Worm (Caenorhabditis elegans) whole organism, L3 larva: ENCODE data around the gene ZC204.6.

ENCODE experiments used
- R02D3.7 ChIP-seq: fragments of 150-350 bp; optimal IDR thresholded peaks from 2 replicates; lab custom pipeline; 2014; ENCODE audit warnings: missing biosample characterization, missing genetic modification characterization
- ZK546.5 ChIP-seq: sonication (generic microtip); optimal IDR thresholded peaks from 2 replicates; lab custom pipeline; 2017; ENCODE audit warnings: missing biosample characterization, missing genetic modification characterization
- ama-1 ChIP-seq: fragments of 150-350 bp; optimal IDR thresholded peaks from 2 replicates; lab custom pipeline; 2018
- ceh-16 ChIP-seq: sonication (generic microtip); optimal IDR thresholded peaks from 2 replicates; lab custom pipeline; 2017; ENCODE audit warnings: missing biosample characterization, missing genetic modification characterization
- ceh-82 ChIP-seq: fragments of 150-350 bp; optimal IDR thresholded peaks from 2 replicates; lab custom pipeline; 2014; ENCODE audit warnings: missing biosample characterization, missing genetic modification characterization
- daf-12 ChIP-seq: fragments of 150-350 bp; optimal IDR thresholded peaks from 2 replicates; lab custom pipeline; 2014; ENCODE audit warnings: missing biosample characterization, missing genetic modification reagents, missing genetic modification characterization
- egl-27 ChIP-seq: sonication (generic microtip); optimal IDR thresholded peaks from 4 replicates; lab custom pipeline; 2017; ENCODE audit warnings: missing biosample characterization, missing genetic modification reagents, missing genetic modification characterization
- elt-1 ChIP-seq: fragments of 150-350 bp; optimal IDR thresholded peaks from 2 replicates; lab custom pipeline; 2014; ENCODE audit warnings: missing biosample characterization, missing genetic modification characterization
- elt-2 ChIP-seq: sonication (generic microtip); optimal IDR thresholded peaks from 2 replicates; lab custom pipeline; 2016; ENCODE audit warnings: missing genetic modification reagents, mild to moderate bottlenecking, missing genetic modification characterization, missing compliant biosample characterization
- elt-3 ChIP-seq, 3 experiments: fragments of 150-350 bp in 1 of 3; sonication (generic microtip) in 2 of 3; optimal IDR thresholded peaks; 2 replicates in 2 of 3; 4 replicates in 1 of 3; lab custom pipeline; 2014 to 2017; ENCODE audit warnings: missing biosample characterization in 3 of 3, missing genetic modification characterization in 3 of 3
- eor-1 ChIP-seq, 2 experiments: fragments of 150-350 bp; optimal IDR thresholded peaks; 2 replicates each; lab custom pipeline; 2014 to 2018; ENCODE audit warnings: missing biosample characterization in 2 of 2, missing genetic modification characterization in 2 of 2
- fkh-10 ChIP-seq: sonication (generic microtip); optimal IDR thresholded peaks from 2 replicates; lab custom pipeline; 2017; ENCODE audit warnings: missing biosample characterization, missing genetic modification reagents, missing genetic modification characterization
- fos-1 ChIP-seq: fragments of 150-350 bp; optimal IDR thresholded peaks from 2 replicates; lab custom pipeline; 2014; ENCODE audit warnings: missing biosample characterization, missing genetic modification characterization
- hmg-11 ChIP-seq: sonication (generic microtip); optimal IDR thresholded peaks from 2 replicates; lab custom pipeline; 2016; ENCODE audit warnings: missing genetic modification characterization, missing compliant biosample characterization
- jun-1 ChIP-seq: fragments of 150-350 bp; optimal IDR thresholded peaks from 2 replicates; lab custom pipeline; 2014; ENCODE audit warnings: missing biosample characterization, missing genetic modification reagents, missing genetic modification characterization
- lsy-12 ChIP-seq: sonication (generic microtip); optimal IDR thresholded peaks from 2 replicates; lab custom pipeline; 2016; ENCODE audit warnings: mild to moderate bottlenecking, missing genetic modification characterization, missing compliant biosample characterization
- mdl-1 ChIP-seq: fragments of 150-350 bp; optimal IDR thresholded peaks from 2 replicates; lab custom pipeline; 2014; ENCODE audit warnings: missing biosample characterization, missing genetic modification characterization
- mml-1 ChIP-seq: fragments of 150-350 bp; sonication (generic microtip); optimal IDR thresholded peaks from 3 replicates; lab custom pipeline; 2014; ENCODE audit warnings: missing biosample characterization, missing genetic modification characterization
- nfya-1 ChIP-seq: sonication (generic microtip); optimal IDR thresholded peaks from 2 replicates; lab custom pipeline; 2017; ENCODE audit warnings: missing genetic modification characterization, mild to moderate bottlenecking, missing compliant biosample characterization, antibody characterized with exemption, moderate library complexity; ENCODE audit not compliant: insufficient read depth
- nhr-11 ChIP-seq: fragments of 150-350 bp; optimal IDR thresholded peaks from 2 replicates; lab custom pipeline; 2014; ENCODE audit warnings: missing biosample characterization, missing genetic modification characterization
- nhr-12 ChIP-seq: fragments of 150-350 bp; optimal IDR thresholded peaks from 2 replicates; lab custom pipeline; 2014; ENCODE audit warnings: missing biosample characterization, missing genetic modification characterization
- nhr-67 ChIP-seq: fragments of 150-350 bp; optimal IDR thresholded peaks from 2 replicates; lab custom pipeline; 2014; ENCODE audit warnings: missing biosample characterization, missing genetic modification characterization
- nhr-77 ChIP-seq: fragments of 150-350 bp; optimal IDR thresholded peaks from 2 replicates; lab custom pipeline; 2014; ENCODE audit warnings: missing biosample characterization, missing genetic modification characterization
- pha-4 ChIP-seq: fragments of 150-350 bp; optimal IDR thresholded peaks from 2 replicates; lab custom pipeline; 2014; ENCODE audit warnings: missing biosample characterization, missing genetic modification reagents, missing genetic modification characterization
- pqm-1 ChIP-seq: fragments of 150-350 bp; optimal IDR thresholded peaks from 2 replicates; lab custom pipeline; 2017; ENCODE audit warnings: missing biosample characterization, missing genetic modification characterization, inconsistent platforms
- sea-2 ChIP-seq: fragments of 150-350 bp; sonication (generic microtip); optimal IDR thresholded peaks from 4 replicates; lab custom pipeline; 2014; ENCODE audit warnings: missing biosample characterization, missing genetic modification reagents, missing genetic modification characterization
- skn-1 ChIP-seq: fragments of 150-350 bp; optimal IDR thresholded peaks from 2 replicates; lab custom pipeline; 2014; ENCODE audit warnings: missing biosample characterization, missing genetic modification characterization
- snpc-4 ChIP-seq: fragments of 150-350 bp; optimal IDR thresholded peaks from 2 replicates; lab custom pipeline; 2014; ENCODE audit warnings: missing biosample characterization, missing genetic modification characterization
- tbx-2 ChIP-seq: sonication (generic microtip); optimal IDR thresholded peaks from 2 replicates; lab custom pipeline; 2016; ENCODE audit warnings: mild to moderate bottlenecking, missing genetic modification characterization, missing compliant biosample characterization
- unc-62 ChIP-seq: fragments of 150-350 bp; sonication (generic microtip); optimal IDR thresholded peaks from 4 replicates; lab custom pipeline; 2014; ENCODE audit warnings: missing biosample characterization, missing genetic modification reagents, missing genetic modification characterization
- ztf-11 ChIP-seq: fragments of 150-350 bp; optimal IDR thresholded peaks from 2 replicates; lab custom pipeline; 2014; ENCODE audit warnings: missing biosample characterization, missing genetic modification characterization
- ztf-4 ChIP-seq: fragments of 150-350 bp; optimal IDR thresholded peaks from 2 replicates; lab custom pipeline; 2014; ENCODE audit warnings: missing biosample characterization, missing genetic modification characterization

The ZC204.6 gene

ce11 chrII:1613972-1614371 is 30.7 kb downstream of the ZC204.6 start, which contains the start of gene fbxa-164:
Gene fbxa-164, minus strand, starts transcription at chrII:1614072.
- TF ChIP-seq fkh-10 (GFP tag; lab: Kevin White, UChicago) (no peak), pha-4 (tag; lab: Kevin White, UChicago) (peak; percentile 11), elt-2 (peak; percentile 32), skn-1 (tag; lab: Kevin White, UChicago) (no peak)

DNA sequence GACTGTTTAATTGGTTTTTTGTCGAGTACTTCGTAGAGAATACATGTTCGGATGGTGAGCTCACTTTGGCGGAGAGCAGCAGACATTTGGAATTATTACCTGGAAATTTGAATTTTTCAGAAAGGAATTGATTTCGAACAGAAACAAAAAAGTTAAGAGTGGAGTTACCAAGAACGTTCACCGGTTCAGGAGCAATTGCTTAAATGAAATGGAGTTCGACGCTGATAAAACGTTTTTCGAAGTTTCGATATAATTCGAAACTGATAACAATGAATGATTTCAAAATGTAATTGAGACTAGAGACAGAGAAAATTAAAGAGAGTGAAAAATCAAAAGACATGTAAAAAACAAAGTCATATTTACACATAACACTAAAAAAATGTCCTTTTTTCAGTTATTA is 34.0 kb downstream of the ZC204.6 start, which contains the start of gene fbxa-163:
Gene fbxa-163, minus strand, starts transcription at position 101 of the 400 bp plus-strand sequence.
- TF ChIP-seq elt-1 (no peak), fos-1 (tag; lab: Kevin White, UChicago) (no peak), elt-2 (peak; percentile 5), elt-3 (tag; optimal IDR thresholded peaks at IDR 0.05; lab: Kevin White, UChicago) (no peak)
- TF ChIP-seq, all 47 proteins: peak for 1

DNA sequence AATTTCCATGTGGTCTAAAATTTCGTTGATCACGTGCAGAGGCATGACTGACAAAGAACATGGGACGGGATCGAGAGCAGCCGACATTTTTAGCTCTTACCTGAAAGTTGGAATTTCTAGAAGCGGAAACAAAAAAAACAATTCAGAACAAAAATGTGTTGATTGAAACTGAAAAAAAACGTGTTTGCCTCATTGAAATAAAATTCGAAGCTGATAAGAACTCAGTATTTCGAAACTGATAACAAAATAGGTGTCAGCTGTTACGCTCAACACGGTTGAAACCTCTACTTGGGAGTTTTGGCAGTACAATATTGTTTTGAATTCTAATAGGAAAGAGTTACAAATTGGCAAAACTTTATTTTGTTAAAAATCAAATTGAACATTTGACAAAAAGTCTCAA is 35.7 kb downstream of the ZC204.6 start:
- TF ChIP-seq nhr-12 (tag; lab: Kevin White, UChicago): no peak
- TF ChIP-seq ceh-16 (tag; lab: Kevin White, UChicago): no peak
- peak; percentile 34 for TF ChIP-seq pha-4 (tag; lab: Kevin White, UChicago)
- peak; percentile 88 for TF ChIP-seq elt-2
- peak; percentile 6 for TF ChIP-seq jun-1 (tag; lab: Kevin White, UChicago)
- TF ChIP-seq R02D3.7 (tag; lab: Kevin White, UChicago): no peak
- TF ChIP-seq mml-1 (tag; lab: Kevin White, UChicago): no peak
- peak; percentile 14 for TF ChIP-seq pqm-1
- no peak for TF ChIP-seq ZK546.5
- no peak for TF ChIP-seq lsy-12 (tag; lab: Kevin White, UChicago)
- TF ChIP-seq nfya-1 (tag; lab: Kevin White, UChicago): no peak
- no peak for TF ChIP-seq mdl-1
- TF ChIP-seq daf-12 (tag; lab: Kevin White, UChicago): no peak
- no peak for TF ChIP-seq unc-62 (GFP tag; lab: Kevin White, UChicago)
- no peak for TF ChIP-seq skn-1 (tag; lab: Kevin White, UChicago)
- no peak for TF ChIP-seq egl-27
- TF ChIP-seq nhr-77 (tag; lab: Kevin White, UChicago): no peak
- TF ChIP-seq elt-1: no peak

- TF ChIP-seq pha-4 (tag; lab: Kevin White, UChicago) (peak; percentile 67), ztf-4 (no peak), elt-2 (peak; percentile 82), snpc-4 (no peak), nhr-67 (tag; lab: Kevin White, UChicago) (no peak), pqm-1 (peak; percentile 19), ama-1 (lab: Kevin White, UChicago) (no peak), ztf-11 (tag; lab: Kevin White, UChicago) (no peak), elt-1 (no peak), nhr-77 (tag; lab: Kevin White, UChicago) (no peak), sea-2 (GFP tag; lab: Kevin White, UChicago) (no peak), egl-27 (no peak)
- TF ChIP-seq, all 47 proteins: peak for 3
These were observed 37.1 kb downstream of the ZC204.6 start for ce11 chrII:1607575-1607974.

- TF ChIP-seq snpc-4: no peak
- no peak for TF ChIP-seq unc-62 (GFP tag; lab: Kevin White, UChicago)
- TF ChIP-seq nhr-77 (tag; lab: Kevin White, UChicago): no peak
- TF ChIP-seq egl-27: no peak
These were observed 38.5 kb downstream of the ZC204.6 start, which contains the start of gene bath-33 for ce11 chrII:1606079-1606478. Gene bath-33, minus strand, starts transcription at chrII:1606179.

ce11 chrII:1605010-1605409 is 39.6 kb downstream of the ZC204.6 start:
- no peak for TF ChIP-seq nhr-67 (tag; lab: Kevin White, UChicago)
- no peak for TF ChIP-seq egl-27
- TF ChIP-seq tbx-2 (tag; lab: Kevin White, UChicago): no peak
- no peak for TF ChIP-seq snpc-4
- no peak for TF ChIP-seq hmg-11 (tag; lab: Kevin White, UChicago)
- TF ChIP-seq jun-1 (tag; lab: Kevin White, UChicago): no peak
- TF ChIP-seq ztf-11 (tag; lab: Kevin White, UChicago): no peak

DNA sequence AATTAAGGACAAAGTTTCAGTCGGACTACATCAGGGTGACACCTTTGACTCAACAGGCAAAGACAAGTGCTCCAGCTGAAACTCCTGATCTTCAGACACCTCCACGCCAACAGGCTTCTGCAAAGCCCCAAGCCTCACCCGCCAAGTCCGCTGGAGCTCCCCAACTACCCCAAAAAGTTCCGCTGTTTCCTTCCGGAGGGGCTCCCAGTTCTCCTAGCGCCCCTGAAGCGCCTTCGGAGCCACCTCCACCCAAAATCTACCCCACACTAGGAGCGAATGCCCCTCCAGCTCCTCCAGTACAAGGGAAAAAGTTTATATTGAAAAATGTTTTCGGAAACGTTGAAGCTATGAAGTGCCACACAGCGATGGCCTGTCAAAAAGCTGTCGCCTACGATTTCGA is 41.6 kb downstream of the ZC204.6 start:
- no peak for TF ChIP-seq eor-1 (tag; optimal IDR thresholded peaks at IDR 0.05; lab: Kevin White, UChicago)
- TF ChIP-seq ztf-4: no peak
- no peak for TF ChIP-seq nhr-12 (tag; lab: Kevin White, UChicago)
- TF ChIP-seq ZK546.5: no peak
- TF ChIP-seq nhr-11 (tag; lab: Kevin White, UChicago): no peak
- no peak for TF ChIP-seq pqm-1
- TF ChIP-seq ceh-82 (tag; lab: Kevin White, UChicago): no peak
